Worm (Caenorhabditis elegans): ENCODE measurements around the gene lonp-2.

DNA sequence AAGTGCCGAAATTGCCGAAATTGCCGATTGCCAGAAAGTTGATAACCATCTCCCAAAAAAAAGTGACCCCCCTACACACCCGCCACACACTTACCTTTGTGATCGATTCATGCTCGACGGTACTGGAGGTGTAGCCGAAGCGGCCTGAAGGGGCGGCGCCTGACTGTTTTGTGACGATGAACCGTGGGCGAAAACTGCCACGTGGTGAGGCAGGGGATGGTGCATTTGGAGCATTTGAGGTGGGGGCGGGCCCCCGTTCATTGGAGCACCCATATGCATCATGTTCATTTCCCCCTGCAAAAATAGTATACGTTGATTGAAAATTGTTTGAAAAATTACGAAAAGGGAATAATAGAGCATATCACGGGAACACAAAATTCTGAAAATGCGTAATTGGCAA is 22.5 kb downstream of the lonp-2 start, which contains the start of gene Y75B8A.6:
- TF ChIP-seq nhr-237 (tag; optimal IDR thresholded peaks at IDR 0.05) (no peak), unc-62 (GFP tag; optimal IDR thresholded peaks at IDR 0.05) (no peak), dmd-4 (tag; optimal IDR thresholded peaks at IDR 0.05) (no peak), snpc-4 (tag; optimal IDR thresholded peaks at IDR 0.05) (no peak), nhr-129 (tag; optimal IDR thresholded peaks at IDR 0.05) (no peak), unc-39 (tag; optimal IDR thresholded peaks at IDR 0.05) (no peak), ama-1 (optimal IDR thresholded peaks at IDR 0.05) (no peak)

All from whole organism, L2 larva.